Fruit fly (Drosophila melanogaster): ENCODE results near the gene Cyp4ae1.

Gene Cyp4ae1

dm6 chrX:2135868-2136787 is 42.7 kb upstream of the Cyp4ae1 start (continued):
- TF ChIP-seq CG15514 (GFP tag; optimal IDR thresholded peaks at IDR 0.05): peak; percentile 6
- TF ChIP-seq Ets97D (GFP tag; optimal IDR thresholded peaks at IDR 0.05): no peak
- TF ChIP-seq E2f2 (GFP tag; IDR thresholded peaks at IDR 0.05): peak; percentile 19; the same call in 1 of the 2 replicates
- TF ChIP-seq CG14050 (GFP tag; IDR thresholded peaks at IDR 0.05): peak; percentile 47; the same call in 1 of the 3 replicates
- TF ChIP-seq BEAF-32 (GFP tag; optimal IDR thresholded peaks at IDR 0.05): no peak
- TF ChIP-seq Hr51 (GFP tag; optimal IDR thresholded peaks at IDR 0.05): peak in 1 of 2 experiments; percentile 34
- TF ChIP-seq CG8944 (GFP tag; optimal IDR thresholded peaks at IDR 0.05): peak; percentile 23
- no peak for TF ChIP-seq CG31388 (GFP tag; optimal IDR thresholded peaks at IDR 0.05)
- TF ChIP-seq org-1 (GFP tag; optimal IDR thresholded peaks at IDR 0.05): peak; percentile 1
- no peak for TF ChIP-seq dan (GFP tag; IDR thresholded peaks at IDR 0.05)
- TF ChIP-seq scrt (GFP tag; optimal IDR thresholded peaks at IDR 0.05): peak; percentile 26
- TF ChIP-seq CG13775 (GFP tag; optimal IDR thresholded peaks at IDR 0.05): peak; percentile 57
- TF ChIP-seq ranshi (GFP tag; IDR thresholded peaks at IDR 0.05): no peak
- TF ChIP-seq Dek (tag; optimal IDR thresholded peaks at IDR 0.05): no peak
- TF ChIP-seq MTF-1 (GFP tag; optimal IDR thresholded peaks at IDR 0.05; ENCODE audit: borderline replicate concordance): no peak
- TF ChIP-seq CG7745 (tag; optimal IDR thresholded peaks at IDR 0.05): no peak
- TF ChIP-seq sens-2 (GFP tag; IDR thresholded peaks at IDR 0.05): no peak
- TF ChIP-seq sug (tag; optimal IDR thresholded peaks at IDR 0.05): no peak
- no peak for TF ChIP-seq grn (GFP tag; optimal IDR thresholded peaks at IDR 0.05)
- no peak for TF ChIP-seq Trl (optimal IDR thresholded peaks at IDR 0.05)
- no peak for TF ChIP-seq Trl (GFP tag; optimal IDR thresholded peaks at IDR 0.05)
- no peak for TF ChIP-seq Six4 (GFP tag; optimal IDR thresholded peaks at IDR 0.05)
- TF ChIP-seq slbo (GFP tag; IDR thresholded peaks at IDR 0.05): peak; percentile 54
- TF ChIP-seq dysf (GFP tag; IDR thresholded peaks at IDR 0.05): peak; percentile 68
- TF ChIP-seq CG17829 (tag; optimal IDR thresholded peaks at IDR 0.05): no peak
- peak; percentile 30 for TF ChIP-seq mam (GFP tag; optimal IDR thresholded peaks at IDR 0.05)
- no peak for TF ChIP-seq Kr (GFP tag; optimal IDR thresholded peaks at IDR 0.05)
- TF ChIP-seq Gug (GFP tag; IDR thresholded peaks at IDR 0.05): peak; percentile 65; the same call in 3 of the 4 replicates
- TF ChIP-seq CG8478 (optimal IDR thresholded peaks at IDR 0.05): no peak
- TF ChIP-seq H2.0 (GFP tag; IDR thresholded peaks at IDR 0.05): peak; percentile 41
- peak in 1 of 2 experiments; percentile 42 for TF ChIP-seq chif (GFP tag; optimal IDR thresholded peaks at IDR 0.05)
- TF ChIP-seq bcd (GFP tag; optimal IDR thresholded peaks at IDR 0.05): peak; percentile 58
- no peak for TF ChIP-seq CG2712 (tag; optimal IDR thresholded peaks at IDR 0.05)
- no peak for TF ChIP-seq CG12071 (GFP tag; optimal IDR thresholded peaks at IDR 0.05)
- TF ChIP-seq Oli (tag; optimal IDR thresholded peaks at IDR 0.05): peak; percentile 52
- no peak for TF ChIP-seq TFAM (GFP tag; optimal IDR thresholded peaks at IDR 0.05)
- TF ChIP-seq jumu (GFP tag; optimal IDR thresholded peaks at IDR 0.05): peak; percentile 58
- no peak for TF ChIP-seq CG8089 (GFP tag; optimal IDR thresholded peaks at IDR 0.05)
- peak; percentile 69 for TF ChIP-seq D19B (GFP tag; optimal IDR thresholded peaks at IDR 0.05)
- TF ChIP-seq odd (GFP tag; optimal IDR thresholded peaks at IDR 0.05): no peak
- no peak for TF ChIP-seq Hand (GFP tag; optimal IDR thresholded peaks at IDR 0.05)
- peak; percentile 37; the same call in 1 of the 2 replicates for TF ChIP-seq al (GFP tag; IDR thresholded peaks at IDR 0.05)
- no peak for TF ChIP-seq CG8924 (tag; optimal IDR thresholded peaks at IDR 0.05)
- no peak for TF ChIP-seq az2 (GFP tag; optimal IDR thresholded peaks at IDR 0.05)
- TF ChIP-seq dmrt11E (tag; optimal IDR thresholded peaks at IDR 0.05): no peak
- no peak for TF ChIP-seq PHDP (tag; optimal IDR thresholded peaks at IDR 0.05)
- TF ChIP-seq p53 (GFP tag; optimal IDR thresholded peaks at IDR 0.05): peak; percentile 38
- TF ChIP-seq CG11247 (GFP tag; IDR thresholded peaks at IDR 0.05): peak; percentile 43
- no peak for TF ChIP-seq gt (GFP tag; IDR thresholded peaks at IDR 0.05)
- no peak for TF ChIP-seq Dll (GFP tag; IDR thresholded peaks at IDR 0.05; ENCODE audit: partially characterized antibody)
